Worm (Caenorhabditis elegans) whole organism, L4 larva: Measurements from ENCODE around the gene srh-269.
"Not testable (repeated sequence)": the region's sequence is repeated elsewhere in the genome, so short reads cannot be mapped to it uniquely, and the experiment has no call there.

Experiments
- F10B5.3 ChIP-seq: sonication (generic microtip); optimal IDR thresholded peaks from 2 replicates; lab custom pipeline; 2016; ENCODE audit warnings: mild to moderate bottlenecking, missing genetic modification characterization, missing compliant biosample characterization
- F44E2.7 ChIP-seq: fragments of 200-800 bp; sonication (Bioruptor generic); IDR thresholded peaks from 2 replicates; pipeline ENCODE4 v2.1.2; 2022; ENCODE audit warnings: missing genetic modification characterization, missing compliant biosample characterization
- F49E8.2 ChIP-seq: sonication (generic microtip); optimal IDR thresholded peaks from 2 replicates; lab custom pipeline; 2016; ENCODE audit warnings: missing compliant biosample characterization, mild to moderate bottlenecking, missing genetic modification characterization, borderline replicate concordance
- T26A8.4 ChIP-seq: fragments of 200-800 bp; sonication (Bioruptor generic); IDR thresholded peaks from 2 replicates; pipeline ENCODE4 v1.3.6; 2022; ENCODE audit warnings: missing genetic modification characterization, missing compliant biosample characterization
- ZK337.2 ChIP-seq: fragments of 200-800 bp; sonication (Bioruptor generic); IDR thresholded peaks from 2 replicates; pipeline ENCODE4 v1.3.6; 2022; ENCODE audit warnings: missing genetic modification reagents, missing genetic modification characterization, missing compliant biosample characterization
- aha-1 ChIP-seq: fragments of 150-350 bp; peaks from one replicate; lab custom pipeline; 2014; ENCODE audit warnings: missing biosample characterization, missing genetic modification characterization
- ama-1 ChIP-seq: fragments of 150-350 bp; optimal IDR thresholded peaks from 2 replicates; lab custom pipeline; 2014; ENCODE audit warnings: inconsistent platforms, mixed read lengths
- arid-1 ChIP-seq: fragments of 200-800 bp; sonication (Bioruptor generic); conservative IDR thresholded peaks from 2 replicates; pipeline ENCODE4 v1.3.6; 2022; ENCODE audit warnings: missing genetic modification reagents, missing genetic modification characterization, missing compliant biosample characterization
- ceh-62 ChIP-seq: sonication (generic microtip); optimal IDR thresholded peaks from 2 replicates; lab custom pipeline; 2017; ENCODE audit warnings: missing biosample characterization, missing genetic modification characterization
- cey-2 ChIP-seq: sonication (generic microtip); optimal IDR thresholded peaks from 3 replicates; lab custom pipeline; 2017; ENCODE audit warnings: missing genetic modification characterization, mild to moderate bottlenecking, missing compliant biosample characterization, antibody characterized with exemption, borderline replicate concordance; ENCODE audit not compliant: insufficient read depth
- ctbp-1 ChIP-seq: fragments of 200-800 bp; sonication (Bioruptor generic); IDR thresholded peaks from 2 replicates; pipeline ENCODE4 v1.3.6; 2022; ENCODE audit warnings: missing genetic modification reagents, missing genetic modification characterization, missing compliant biosample characterization
- daf-12 ChIP-seq: fragments of 150-350 bp; optimal IDR thresholded peaks from 2 replicates; lab custom pipeline; 2014; ENCODE audit warnings: missing biosample characterization, missing genetic modification reagents, missing genetic modification characterization
- dmd-6 ChIP-seq: fragments of 200-800 bp; sonication (Bioruptor generic); IDR thresholded peaks from 2 replicates; pipeline ENCODE4 v1.3.6; 2022; ENCODE audit warnings: missing genetic modification reagents, missing genetic modification characterization, missing compliant biosample characterization
- dmd-9 ChIP-seq: fragments of 200-800 bp; sonication (Bioruptor generic); IDR thresholded peaks from 2 replicates; pipeline ENCODE4 v1.3.6; 2022; ENCODE audit warnings: missing genetic modification reagents, missing genetic modification characterization, missing compliant biosample characterization
- dpl-1 ChIP-seq: fragments of 150-350 bp; optimal IDR thresholded peaks from 2 replicates; lab custom pipeline; 2014; ENCODE audit warnings: missing biosample characterization, missing genetic modification reagents, missing genetic modification characterization
- dve-1 ChIP-seq: sonication (generic microtip); optimal IDR thresholded peaks from 2 replicates; lab custom pipeline; 2017; ENCODE audit warnings: antibody characterized with exemption, mild to moderate bottlenecking, missing genetic modification characterization, missing compliant biosample characterization; ENCODE audit not compliant: insufficient read depth
- egl-43 ChIP-seq: fragments of 200-800 bp; sonication (Bioruptor generic); IDR thresholded peaks from 2 replicates; pipeline ENCODE4 v1.3.6; 2022; ENCODE audit warnings: missing genetic modification reagents, missing genetic modification characterization, missing compliant biosample characterization
- fkh-10 ChIP-seq: fragments of 150-350 bp; optimal IDR thresholded peaks from 2 replicates; lab custom pipeline; 2014; ENCODE audit warnings: missing biosample characterization, missing genetic modification reagents, missing genetic modification characterization
- gei-8 ChIP-seq: fragments of 200-800 bp; sonication (Bioruptor generic); optimal IDR thresholded peaks from 2 replicates; lab custom pipeline; 2018; ENCODE audit warnings: mild to moderate bottlenecking, missing genetic modification characterization, missing compliant biosample characterization
- hlh-30 ChIP-seq: sonication (generic microtip); optimal IDR thresholded peaks from 2 replicates; lab custom pipeline; 2017; ENCODE audit warnings: antibody characterized with exemption, mild to moderate bottlenecking, missing genetic modification characterization, missing compliant biosample characterization; ENCODE audit not compliant: insufficient read depth
- lin-1 ChIP-seq: fragments of 200-800 bp; sonication (Bioruptor generic); IDR thresholded peaks from 2 replicates; pipeline ENCODE4 v1.3.6; 2022; ENCODE audit warnings: missing genetic modification reagents, missing genetic modification characterization, missing compliant biosample characterization
- lin-13 ChIP-seq: fragments of 150-350 bp; optimal IDR thresholded peaks from 2 replicates; lab custom pipeline; 2014; ENCODE audit warnings: missing biosample characterization, missing genetic modification reagents, missing genetic modification characterization
- lin-29 ChIP-seq: fragments of 200-800 bp; sonication (Bioruptor generic); IDR thresholded peaks from 2 replicates; pipeline ENCODE4 v1.3.6; 2022; ENCODE audit warnings: missing genetic modification reagents, missing genetic modification characterization, missing compliant biosample characterization
- lin-38 ChIP-seq: fragments of 200-800 bp; sonication (Bioruptor generic); IDR thresholded peaks from 2 replicates; pipeline ENCODE4 v1.3.6; 2022; ENCODE audit warnings: missing genetic modification reagents, missing genetic modification characterization, missing compliant biosample characterization
- lin-39 ChIP-seq: fragments of 150-350 bp; optimal IDR thresholded peaks from 2 replicates; lab custom pipeline; 2014; ENCODE audit warnings: missing biosample characterization, missing genetic modification reagents, missing genetic modification characterization
- mdt-29 ChIP-seq: fragments of 200-800 bp; sonication (Bioruptor generic); IDR thresholded peaks from 2 replicates; pipeline ENCODE4 v1.3.6; 2022; ENCODE audit warnings: missing genetic modification reagents, missing genetic modification characterization, missing compliant biosample characterization
- mep-1 ChIP-seq: fragments of 150-350 bp; sonication (generic microtip); optimal IDR thresholded peaks from 3 replicates; lab custom pipeline; 2014; ENCODE audit warnings: missing biosample characterization, missing genetic modification characterization
- mxl-2 ChIP-seq: fragments of 200-800 bp; sonication (Bioruptor generic); conservative IDR thresholded peaks from 2 replicates; pipeline ENCODE4 v1.3.6; 2022; ENCODE audit warnings: missing genetic modification reagents, missing genetic modification characterization, missing compliant biosample characterization
- nhr-102 ChIP-seq: sonication (generic microtip); optimal IDR thresholded peaks from 2 replicates; lab custom pipeline; 2016; ENCODE audit warnings: mild to moderate bottlenecking, missing genetic modification characterization, moderate library complexity, missing compliant biosample characterization
- nhr-111 ChIP-seq: fragments of 200-800 bp; sonication (Bioruptor generic); optimal IDR thresholded peaks from 2 replicates; lab custom pipeline; 2018; ENCODE audit warnings: mild to moderate bottlenecking, missing genetic modification characterization, missing compliant biosample characterization
- nhr-237 ChIP-seq: sonication (generic microtip); optimal IDR thresholded peaks from 2 replicates; lab custom pipeline; 2017; ENCODE audit warnings: missing biosample characterization, missing genetic modification characterization
- nhr-48 ChIP-seq: sonication (generic microtip); optimal IDR thresholded peaks from 2 replicates; lab custom pipeline; 2016; ENCODE audit warnings: mild to moderate bottlenecking, missing genetic modification characterization, missing compliant biosample characterization
- pha-4 ChIP-seq, 2 experiments: fragments of 150-350 bp in 1 of 2; fragments of 200-800 bp in 1 of 2; sonication (Bioruptor generic) in 1 of 2; IDR thresholded peaks in 1 of 2; optimal IDR thresholded peaks in 1 of 2; 2 replicates each; pipeline versions ENCODE4 v1.3.6 to Lab custom; 2014 to 2022; ENCODE audit warnings: missing genetic modification characterization in 2 of 2, missing genetic modification reagents in 2 of 2, missing biosample characterization in 1 of 2, missing compliant biosample characterization in 1 of 2
- php-3 ChIP-seq: fragments of 200-800 bp; sonication (Bioruptor generic); IDR thresholded peaks from 2 replicates; pipeline ENCODE4 v1.3.6; 2022; ENCODE audit warnings: missing genetic modification reagents, missing genetic modification characterization, missing compliant biosample characterization
- rbr-2 ChIP-seq: sonication (generic microtip); optimal IDR thresholded peaks from 2 replicates; lab custom pipeline; 2016; ENCODE audit warnings: missing genotype, missing genetic modification characterization, missing compliant biosample characterization
- saeg-2 ChIP-seq: fragments of 200-800 bp; sonication (Bioruptor generic); IDR thresholded peaks from 2 replicates; pipeline ENCODE4 v1.3.6; 2022; ENCODE audit warnings: missing genetic modification reagents, missing genetic modification characterization, missing compliant biosample characterization
- set-16 ChIP-seq: fragments of 200-800 bp; sonication (Bioruptor generic); IDR thresholded peaks from 2 replicates; pipeline ENCODE4 v1.3.6; 2022; ENCODE audit warnings: missing genetic modification reagents, missing genetic modification characterization, missing compliant biosample characterization
- skn-1 ChIP-seq: fragments of 150-350 bp; optimal IDR thresholded peaks from 2 replicates; lab custom pipeline; 2014; ENCODE audit warnings: missing biosample characterization, missing genetic modification characterization
- tag-97 ChIP-seq: fragments of 200-800 bp; sonication (Bioruptor generic); IDR thresholded peaks from 2 replicates; pipeline ENCODE4 v1.3.6; 2022; ENCODE audit warnings: missing genetic modification characterization, missing compliant biosample characterization
- tra-1 ChIP-seq: fragments of 200-800 bp; sonication (Bioruptor generic); IDR thresholded peaks from 2 replicates; pipeline ENCODE4 v1.3.6; 2022; ENCODE audit warnings: missing genetic modification reagents, missing genetic modification characterization, missing compliant biosample characterization
- unc-130 ChIP-seq: sonication (generic microtip); optimal IDR thresholded peaks from 2 replicates; lab custom pipeline; 2016; ENCODE audit warnings: missing genetic modification reagents, missing genetic modification characterization, missing compliant biosample characterization
- unc-62 ChIP-seq, 3 experiments: fragments of 150-350 bp in 1 of 3; sonication (generic microtip); optimal IDR thresholded peaks in 2 of 3; peaks in 1 of 3; 1 replicate in 1 of 3; 2 replicates in 2 of 3; lab custom pipeline; 2014 to 2017; ENCODE audit warnings: missing biosample characterization in 3 of 3, missing genetic modification characterization in 3 of 3, missing genetic modification reagents in 3 of 3, missing genotype in 1 of 3

Gene srh-269

DNA sequence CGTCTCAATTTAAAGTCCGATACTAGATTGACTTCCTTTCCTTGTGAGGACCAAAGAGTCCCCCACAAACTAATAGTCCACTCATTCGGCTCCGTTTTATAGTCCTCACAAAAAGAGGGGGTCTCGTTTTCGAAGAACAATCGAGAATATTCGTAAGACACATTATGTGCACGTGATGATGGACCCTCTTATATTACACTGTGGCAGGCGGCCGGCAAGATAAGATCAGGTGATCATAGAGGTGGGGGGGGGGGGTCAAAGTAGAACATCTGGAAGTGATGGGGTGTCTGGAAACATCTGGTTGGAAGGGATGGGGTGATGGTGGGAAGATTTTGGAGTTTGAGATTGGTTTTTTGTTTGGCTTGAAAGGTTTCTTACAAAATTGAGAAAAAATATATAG, 6.6 kb upstream of the srh-269 start (continued):
- TF ChIP-seq mdt-29 (GFP tag; lab: Robert Waterston, UW) = peak; percentile 95

DNA sequence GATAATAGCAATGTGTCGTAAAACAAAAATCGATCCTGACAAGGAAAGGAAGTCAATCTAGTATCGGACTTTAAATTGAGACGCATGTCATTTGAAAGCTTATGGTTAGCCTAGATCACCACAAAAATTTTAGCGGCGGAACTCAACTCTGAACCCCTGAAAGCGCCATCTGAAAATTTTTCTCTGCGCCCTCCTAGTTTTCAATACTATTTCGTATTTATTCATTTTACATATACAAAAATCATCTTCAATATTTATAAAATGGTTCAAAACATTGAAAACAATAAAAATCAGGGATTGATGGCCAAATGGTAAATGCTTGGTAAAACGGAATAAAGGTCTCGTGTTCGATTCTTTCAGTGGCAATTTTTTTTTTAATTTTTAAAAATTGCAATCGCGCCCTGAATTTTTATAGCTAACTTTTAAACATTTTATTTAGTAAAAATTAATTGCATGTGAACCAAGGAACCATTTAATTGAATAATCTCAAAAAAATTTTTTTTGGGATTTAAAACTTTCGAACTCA, 5.6 kb upstream of the srh-269 start:
- TF ChIP-seq pha-4 (GFP tag; IDR thresholded peaks at IDR 0.05; lab: Robert Waterston, UW) (peak; percentile 14; the same call in 1 of the 2 replicates), arid-1 (GFP tag; lab: Robert Waterston, UW) (0 out of 2 replicates have a peak, but pooled peaks have one; percentile 16)
- TF ChIP-seq pha-4 (tag; optimal IDR thresholded peaks at IDR 0.05; lab: Kevin White, UChicago) = not testable (repeated sequence)

DNA sequence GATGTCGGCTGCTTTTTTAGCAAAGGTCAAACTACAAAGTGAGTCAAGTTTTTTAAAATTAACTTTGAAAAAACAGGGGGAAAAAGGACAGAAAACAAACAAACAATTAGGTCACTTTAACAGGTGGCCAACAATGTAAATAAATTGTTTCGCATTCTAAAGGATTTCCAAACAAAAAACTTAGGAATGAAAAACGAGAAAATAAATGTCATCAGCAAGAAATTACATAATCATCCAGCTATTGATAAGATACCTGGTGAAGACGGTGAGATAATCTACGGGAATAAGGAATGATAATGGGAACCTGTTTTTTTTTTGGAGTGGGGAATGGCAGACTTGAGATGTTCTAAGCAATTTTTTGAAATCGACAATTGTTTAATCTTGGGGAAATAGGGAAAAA, 4.3 kb upstream of the srh-269 start:
- TF ChIP-seq nhr-237 (tag; lab: Kevin White, UChicago) (no peak), F44E2.7 (GFP tag; lab: Robert Waterston, UW) (no peak), aha-1 (tag; lab: Kevin White, UChicago) (peak; percentile 52)

DNA sequence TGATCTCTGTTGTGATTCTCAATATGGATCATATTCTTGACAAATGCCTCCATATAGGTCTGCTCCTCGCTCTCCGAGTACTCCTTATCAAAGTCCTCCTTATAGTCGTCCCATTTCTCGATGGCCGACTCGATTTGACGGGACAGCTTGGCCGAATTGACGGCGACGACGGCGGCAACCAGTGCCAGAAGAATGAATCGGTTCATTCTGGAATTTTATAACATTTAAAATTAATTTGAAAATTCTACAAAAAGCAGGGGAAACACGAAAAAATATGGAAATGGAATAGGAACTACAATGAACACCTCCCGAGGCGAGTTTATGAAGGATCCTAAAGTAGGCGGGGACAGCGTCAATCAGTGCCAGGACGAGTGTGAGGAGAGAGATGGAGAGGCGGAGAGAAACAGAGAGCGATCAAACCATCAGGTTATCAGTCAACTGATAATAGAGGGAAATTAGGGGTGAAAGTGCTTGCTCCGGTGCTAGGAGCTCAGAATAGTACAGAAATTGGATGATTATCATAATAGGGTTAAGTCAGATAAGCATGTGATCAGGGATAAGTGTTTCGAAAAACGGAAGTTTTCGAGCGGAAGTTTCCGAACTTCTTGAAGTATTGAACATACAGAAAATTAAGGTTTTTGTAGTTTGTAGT, 3.4 kb upstream of the srh-269 start, which contains the start of gene cpl-1:
Gene cpl-1 (minus strand): TSS at position 207 of the 652 bp plus-strand sequence.
- TF ChIP-seq lin-1 (GFP tag; lab: Robert Waterston, UW) (peak; percentile 40; the same call in 1 of the 2 replicates), dmd-6 (GFP tag; lab: Robert Waterston, UW) (peak; percentile 73), mep-1 (tag; lab: Kevin White, UChicago) (no peak), ama-1 (peak; percentile 79), ZK337.2 (GFP tag; lab: Robert Waterston, UW) (no peak), saeg-2 (GFP tag; lab: Robert Waterston, UW) (no peak), nhr-111 (GFP tag; lab: Kevin White, UChicago) (peak; percentile 10), php-3 (GFP tag; lab: Robert Waterston, UW) (peak; percentile 58; the same call in 1 of the 2 replicates), nhr-48 (tag; lab: Kevin White, UChicago) (peak; percentile 47), lin-39 (tag; lab: Kevin White, UChicago) (no peak), ctbp-1 (GFP tag; lab: Robert Waterston, UW) (no peak), dmd-9 (no peak), gei-8 (GFP tag; lab: Kevin White, UChicago) (no peak), mdt-29 (GFP tag; lab: Robert Waterston, UW) (no peak), tag-97 (GFP tag; lab: Robert Waterston, UW) (no peak), T26A8.4 (GFP tag; lab: Robert Waterston, UW) (no peak; the same call in none of the 2 replicates), hlh-30 (tag; lab: Kevin White, UChicago) (peak; percentile 59), egl-43 (no peak), rbr-2 (tag; lab: Kevin White, UChicago) (no peak), tra-1 (GFP tag; lab: Robert Waterston, UW) (peak; percentile 57), nhr-102 (tag; lab: Kevin White, UChicago) (peak; percentile 51), lin-38 (GFP tag; lab: Robert Waterston, UW) (no peak), daf-12 (tag; lab: Kevin White, UChicago) (no peak), fkh-10 (GFP tag; lab: Kevin White, UChicago) (no peak), mxl-2 (GFP tag; lab: Robert Waterston, UW) (no peak), lin-29 (no peak), dpl-1 (no peak), skn-1 (tag; lab: Kevin White, UChicago) (no peak), arid-1 (GFP tag; lab: Robert Waterston, UW) (no peak), unc-130 (GFP tag; lab: Kevin White, UChicago) (no peak), unc-62 (GFP tag; optimal IDR thresholded peaks at IDR 0.05 in 1 of 2; lab: Kevin White, UChicago) (peak in 1 of 2 experiments; percentile 73), unc-62 (tag; optimal IDR thresholded peaks at IDR 0.05; lab: Kevin White, UChicago) (no peak), ceh-62 (tag; lab: Kevin White, UChicago) (no peak), lin-13 (GFP tag; lab: Kevin White, UChicago) (no peak), F10B5.3 (no peak), dve-1 (peak; percentile 84), set-16 (GFP tag; lab: Robert Waterston, UW) (no peak), cey-2 (no peak), F49E8.2 (tag; lab: Kevin White, UChicago) (no peak)
